Worm (Caenorhabditis elegans): ENCODE data around the gene cutl-23.

cutl-23 gene

ce11 chrIII:5814098-5814497 is 44.1 kb downstream of the cutl-23 start:
- TF ChIP-seq elt-2 (tag; optimal IDR thresholded peaks at IDR 0.05): peak; percentile 74
- TF ChIP-seq pha-4 (tag; optimal IDR thresholded peaks at IDR 0.05): peak; percentile 43
- no peak for TF ChIP-seq nhr-237 (tag; optimal IDR thresholded peaks at IDR 0.05)
- no peak for TF ChIP-seq nhr-25 (tag; optimal IDR thresholded peaks at IDR 0.05)
- TF ChIP-seq pqm-1 (tag; optimal IDR thresholded peaks at IDR 0.05): peak; percentile 59

ce11 chrIII:5814799-5815198 is 44.8 kb downstream of the cutl-23 start, which contains the start of gene R12B2.7:
TSS of gene R12B2.7 (plus strand) at chrIII:5815045.
- peak; percentile 12 for TF ChIP-seq elt-2 (tag; optimal IDR thresholded peaks at IDR 0.05)
- no peak for TF ChIP-seq snpc-4 (tag; optimal IDR thresholded peaks at IDR 0.05)
- no peak for TF ChIP-seq ama-1 (optimal IDR thresholded peaks at IDR 0.05)
- TF ChIP-seq mml-1 (tag; optimal IDR thresholded peaks at IDR 0.05): no peak
- TF ChIP-seq nhr-43 (tag; optimal IDR thresholded peaks at IDR 0.05; ENCODE audit: poor library complexity, severe bottlenecking): peak; percentile 38
- TF ChIP-seq nhr-25 (tag; optimal IDR thresholded peaks at IDR 0.05): peak; percentile 40
- no peak for TF ChIP-seq elt-1 (tag; optimal IDR thresholded peaks at IDR 0.05)
- TF ChIP-seq elt-3 (tag; optimal IDR thresholded peaks at IDR 0.05): no peak
- TF ChIP-seq aly-2 (tag; optimal IDR thresholded peaks at IDR 0.05): no peak
- TF ChIP-seq lsy-12 (tag; optimal IDR thresholded peaks at IDR 0.05): no peak
- no peak for TF ChIP-seq R02D3.7 (tag; optimal IDR thresholded peaks at IDR 0.05)
- TF ChIP-seq unc-39 (tag; optimal IDR thresholded peaks at IDR 0.05): no peak
- TF ChIP-seq nfya-1 (tag; optimal IDR thresholded peaks at IDR 0.05; ENCODE audit: insufficient read depth): peak; percentile 26
- TF ChIP-seq pqm-1 (tag; optimal IDR thresholded peaks at IDR 0.05): no peak
- no peak for TF ChIP-seq nhr-76 (tag; optimal IDR thresholded peaks at IDR 0.05)
- TF ChIP-seq nhr-23 (tag; optimal IDR thresholded peaks at IDR 0.05): no peak
- TF ChIP-seq fos-1 (tag; optimal IDR thresholded peaks at IDR 0.05): no peak
- no peak for TF ChIP-seq jun-1 (tag; optimal IDR thresholded peaks at IDR 0.05)

ce11 chrIII:5815932-5816331 is 45.9 kb downstream of the cutl-23 start, which contains the start of gene sma-4:
TSS of gene sma-4 (plus strand) at chrIII:5816232.
- no peak for TF ChIP-seq nhr-23 (tag; optimal IDR thresholded peaks at IDR 0.05)
- TF ChIP-seq elt-1 (tag; optimal IDR thresholded peaks at IDR 0.05): no peak

- TF ChIP-seq fos-1 (tag; optimal IDR thresholded peaks at IDR 0.05) (no peak), nhr-12 (tag; optimal IDR thresholded peaks at IDR 0.05) (no peak), nhr-67 (tag; optimal IDR thresholded peaks at IDR 0.05) (no peak), ama-1 (optimal IDR thresholded peaks at IDR 0.05) (no peak), aly-2 (tag; optimal IDR thresholded peaks at IDR 0.05) (no peak), elt-3 (tag; optimal IDR thresholded peaks at IDR 0.05) (no peak), jun-1 (tag; optimal IDR thresholded peaks at IDR 0.05) (no peak), snpc-4 (tag; optimal IDR thresholded peaks at IDR 0.05) (no peak), pqm-1 (tag; optimal IDR thresholded peaks at IDR 0.05) (no peak), ztf-4 (tag; optimal IDR thresholded peaks at IDR 0.05) (no peak), lsy-12 (tag; optimal IDR thresholded peaks at IDR 0.05) (no peak), nhr-25 (tag; optimal IDR thresholded peaks at IDR 0.05) (no peak), ceh-28 (tag; optimal IDR thresholded peaks at IDR 0.05) (no peak), sea-2 (GFP tag; optimal IDR thresholded peaks at IDR 0.05) (no peak), fkh-10 (GFP tag; optimal IDR thresholded peaks at IDR 0.05) (no peak), nhr-43 (tag; optimal IDR thresholded peaks at IDR 0.05; ENCODE audit: poor library complexity, severe bottlenecking) (no peak)
Observed at ce11 chrIII:5822816-5823215, 52.8 kb downstream of the cutl-23 start.

- TF ChIP-seq lin-15B (tag; optimal IDR thresholded peaks at IDR 0.05) (no peak), nhr-76 (tag; optimal IDR thresholded peaks at IDR 0.05) (no peak), ceh-82 (tag; optimal IDR thresholded peaks at IDR 0.05) (no peak), fkh-2 (tag; optimal IDR thresholded peaks at IDR 0.05) (no peak), unc-39 (tag; optimal IDR thresholded peaks at IDR 0.05) (no peak), hmg-11 (tag; optimal IDR thresholded peaks at IDR 0.05) (no peak), nhr-12 (tag; optimal IDR thresholded peaks at IDR 0.05) (no peak), egl-27 (tag; optimal IDR thresholded peaks at IDR 0.05) (no peak), ceh-28 (tag; optimal IDR thresholded peaks at IDR 0.05) (no peak), nhr-11 (tag; optimal IDR thresholded peaks at IDR 0.05) (no peak), pqm-1 (tag; optimal IDR thresholded peaks at IDR 0.05) (no peak), nfya-1 (tag; optimal IDR thresholded peaks at IDR 0.05; ENCODE audit: insufficient read depth) (no peak), ZK546.5 (tag; optimal IDR thresholded peaks at IDR 0.05) (no peak), zag-1 (tag; optimal IDR thresholded peaks at IDR 0.05) (no peak), lsy-12 (tag; optimal IDR thresholded peaks at IDR 0.05) (no peak), ceh-9 (tag; optimal IDR thresholded peaks at IDR 0.05) (no peak), elt-2 (tag; optimal IDR thresholded peaks at IDR 0.05) (no peak), tbx-2 (tag; optimal IDR thresholded peaks at IDR 0.05) (no peak), nhr-67 (tag; optimal IDR thresholded peaks at IDR 0.05) (no peak), mml-1 (tag; optimal IDR thresholded peaks at IDR 0.05) (no peak)
Observed at ce11 chrIII:5823617-5824016, 53.6 kb downstream of the cutl-23 start, which contains the start of gene R12B2.8. TSS of gene R12B2.8 (plus strand) at chrIII:5823917.

Measured in whole organism, L3 larva.